Worm (Caenorhabditis elegans) whole organism, L1 larva: ENCODE results near the gene sdc-2.

Source experiments
- ama-1 ChIP-seq: fragments of 150-350 bp; optimal IDR thresholded peaks from 2 replicates; lab custom pipeline; 2014
- fos-1 ChIP-seq: fragments of 150-350 bp; optimal IDR thresholded peaks from 2 replicates; lab custom pipeline; 2014; ENCODE audit warnings: missing biosample characterization, missing genetic modification characterization
- irx-1 ChIP-seq: sonication (generic microtip); optimal IDR thresholded peaks from 2 replicates; lab custom pipeline; 2016; ENCODE audit warnings: missing genetic modification characterization, missing compliant biosample characterization
- lir-3 ChIP-seq: sonication (generic microtip); optimal IDR thresholded peaks from 2 replicates; lab custom pipeline; 2016; ENCODE audit warnings: mild to moderate bottlenecking, missing genetic modification characterization, moderate library complexity, missing compliant biosample characterization; ENCODE audit not compliant: poor library complexity
- sup-37 ChIP-seq: fragments of 200-800 bp; sonication (Bioruptor generic); optimal IDR thresholded peaks from 2 replicates; lab custom pipeline; 2018; ENCODE audit warnings: mild to moderate bottlenecking, missing genetic modification characterization, missing compliant biosample characterization

ce11 chrX:11571714-11572113 is 49.2 kb downstream of the sdc-2 start:
- TF ChIP-seq lir-3 = no peak
- no peak for TF ChIP-seq irx-1 (tag; lab: Kevin White, UChicago)
- no peak for TF ChIP-seq ama-1 (lab: Kevin White, UChicago)
- no peak for TF ChIP-seq sup-37 (GFP tag; lab: Kevin White, UChicago)
- TF ChIP-seq fos-1 = no peak
